Worm (Caenorhabditis elegans) whole organism, early embryonic: Measurements from ENCODE around the gene pak-2.

Experiments
- B0310.2 ChIP-seq: sonication (generic microtip); optimal IDR thresholded peaks from 2 replicates; lab custom pipeline; 2016; ENCODE audit warnings: mild to moderate bottlenecking, missing genetic modification characterization, missing compliant biosample characterization
- F13C5.2 ChIP-seq: sonication (generic microtip); optimal IDR thresholded peaks from 2 replicates; lab custom pipeline; 2017; ENCODE audit warnings: mild to moderate bottlenecking, missing genetic modification characterization, inconsistent platforms, missing compliant biosample characterization
- aly-1 ChIP-seq: sonication (generic microtip); optimal IDR thresholded peaks from 2 replicates; lab custom pipeline; 2016; ENCODE audit warnings: missing genetic modification characterization, missing compliant biosample characterization
- ama-1 ChIP-seq: fragments of 150-350 bp; optimal IDR thresholded peaks from 2 replicates; lab custom pipeline; 2014
- ceh-13 ChIP-seq: fragments of 200-800 bp; sonication (Bioruptor generic); optimal IDR thresholded peaks from 2 replicates; lab custom pipeline; 2018; ENCODE audit warnings: mild to moderate bottlenecking, missing genetic modification characterization, missing compliant biosample characterization
- ceh-36 ChIP-seq: sonication (generic microtip); optimal IDR thresholded peaks from 2 replicates; lab custom pipeline; 2016; ENCODE audit warnings: missing genetic modification characterization, inconsistent platforms, missing compliant biosample characterization
- ets-7 ChIP-seq: sonication (generic microtip); optimal IDR thresholded peaks from 2 replicates; lab custom pipeline; 2016; ENCODE audit warnings: missing genotype, missing genetic modification characterization, missing compliant biosample characterization
- flt-1 ChIP-seq: fragments of 200-800 bp; sonication (Bioruptor generic); IDR thresholded peaks from 2 replicates; pipeline ENCODE4 v1.3.6; 2022; ENCODE audit warnings: missing genetic modification characterization, missing compliant biosample characterization
- hmbx-1 ChIP-seq: sonication (generic microtip); optimal IDR thresholded peaks from 2 replicates; lab custom pipeline; 2016; ENCODE audit warnings: mild to moderate bottlenecking, missing genetic modification characterization, missing compliant biosample characterization
- hmg-4 ChIP-seq: fragments of 200-800 bp; sonication (Bioruptor generic); optimal IDR thresholded peaks from 2 replicates; lab custom pipeline; 2018; ENCODE audit warnings: mild to moderate bottlenecking, missing genetic modification characterization, missing compliant biosample characterization
- hnd-1 ChIP-seq: sonication (generic microtip); optimal IDR thresholded peaks from 2 replicates; lab custom pipeline; 2016; ENCODE audit warnings: missing genetic modification characterization, missing compliant biosample characterization
- pes-1 ChIP-seq: fragments of 200-800 bp; sonication (Bioruptor generic); IDR thresholded peaks from 2 replicates; pipeline ENCODE4 v1.3.6; 2022; ENCODE audit warnings: missing genetic modification reagents, missing genetic modification characterization, missing compliant biosample characterization
- scrt-1 ChIP-seq: fragments of 200-800 bp; sonication (Bioruptor generic); IDR thresholded peaks from 2 replicates; pipeline ENCODE4 v1.3.6; 2022; ENCODE audit warnings: missing genetic modification characterization, missing compliant biosample characterization
- sea-1 ChIP-seq: fragments of 200-800 bp; sonication (Bioruptor generic); conservative IDR thresholded peaks from 2 replicates; pipeline ENCODE4 v1.3.6; 2022; ENCODE audit warnings: missing genetic modification characterization, missing compliant biosample characterization
- tbx-11 ChIP-seq: fragments of 200-800 bp; sonication (Bioruptor generic); IDR thresholded peaks from 2 replicates; pipeline ENCODE4 v1.3.6; 2022; ENCODE audit warnings: missing genetic modification characterization, missing compliant biosample characterization
- tbx-37 ChIP-seq: fragments of 200-800 bp; sonication (Bioruptor generic); conservative IDR thresholded peaks from 2 replicates; pipeline ENCODE4 v1.3.6; 2022; ENCODE audit warnings: missing genetic modification reagents, missing genetic modification characterization, missing compliant biosample characterization
- tra-4 ChIP-seq: sonication (generic microtip); optimal IDR thresholded peaks from 2 replicates; lab custom pipeline; 2017; ENCODE audit warnings: missing genetic modification characterization, missing compliant biosample characterization

pak-2 gene

ce11 chrV:11071453-11071852 lies 32.2 kb upstream of the pak-2 start:
- TF ChIP-seq tbx-37 (GFP tag; lab: Robert Waterston, UW): no peak
- no peak for TF ChIP-seq ceh-13 (GFP tag; lab: Kevin White, UChicago)
- no peak for TF ChIP-seq aly-1 (tag; lab: Kevin White, UChicago)
- no peak for TF ChIP-seq ets-7
- TF ChIP-seq B0310.2 (tag; lab: Kevin White, UChicago): no peak
- no peak for TF ChIP-seq ceh-36 (tag; lab: Kevin White, UChicago)
- no peak for TF ChIP-seq hnd-1 (tag; lab: Kevin White, UChicago)
- no peak for TF ChIP-seq tbx-11 (GFP tag; lab: Robert Waterston, UW)
- no peak for TF ChIP-seq hmg-4 (GFP tag; lab: Kevin White, UChicago)
- TF ChIP-seq ama-1 (lab: Kevin White, UChicago): no peak
- TF ChIP-seq sea-1 (GFP tag; lab: Robert Waterston, UW): no peak
- TF ChIP-seq scrt-1 (GFP tag; lab: Robert Waterston, UW): no peak
- TF ChIP-seq hmbx-1 (tag; lab: Kevin White, UChicago): no peak
- no peak for TF ChIP-seq flt-1
- TF ChIP-seq pes-1: no peak
- no peak for TF ChIP-seq tra-4 (tag; lab: Kevin White, UChicago)

- TF ChIP-seq ets-7 (no peak), hmbx-1 (tag; lab: Kevin White, UChicago) (no peak), scrt-1 (GFP tag; lab: Robert Waterston, UW) (no peak), ceh-13 (GFP tag; lab: Kevin White, UChicago) (no peak), sea-1 (GFP tag; lab: Robert Waterston, UW) (no peak), aly-1 (tag; lab: Kevin White, UChicago) (no peak), tra-4 (tag; lab: Kevin White, UChicago) (no peak), B0310.2 (tag; lab: Kevin White, UChicago) (no peak), ceh-36 (tag; lab: Kevin White, UChicago) (no peak), ama-1 (lab: Kevin White, UChicago) (no peak), hmg-4 (GFP tag; lab: Kevin White, UChicago) (no peak), flt-1 (no peak), tbx-11 (GFP tag; lab: Robert Waterston, UW) (no peak), tbx-37 (GFP tag; lab: Robert Waterston, UW) (no peak), F13C5.2 (no peak), hnd-1 (tag; lab: Kevin White, UChicago) (no peak), pes-1 (no peak)
Observed at ce11 chrV:11070388-11070787, 31.2 kb upstream of the pak-2 start.

DNA sequence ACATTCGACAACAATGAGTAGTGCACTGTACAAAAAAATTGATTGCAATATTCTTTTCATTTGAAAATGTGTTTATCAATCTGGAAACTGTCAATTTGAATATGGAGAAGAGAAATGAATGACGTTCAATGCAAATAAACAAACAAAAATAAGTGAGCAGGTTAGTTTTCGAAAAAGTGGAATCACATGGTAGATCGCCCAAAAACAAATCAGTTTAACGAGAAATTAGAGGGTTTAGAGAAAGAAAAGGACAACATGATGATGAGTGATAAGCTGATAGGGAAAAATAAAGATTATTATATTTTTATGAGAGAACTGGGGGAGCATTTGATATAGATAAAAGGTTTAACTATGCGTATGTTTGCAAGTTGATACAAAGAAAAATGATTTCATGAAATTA lies 30.0 kb upstream of the pak-2 start, which contains the start of gene T04C12.8:
TSS of gene T04C12.8 (minus strand) at position 82 of the 400 bp plus-strand sequence.
- TF ChIP-seq F13C5.2: no peak
- TF ChIP-seq sea-1 (GFP tag; lab: Robert Waterston, UW): no peak

- TF ChIP-seq tbx-11 (GFP tag; lab: Robert Waterston, UW): no peak
- TF ChIP-seq B0310.2 (tag; lab: Kevin White, UChicago): no peak
- TF ChIP-seq tra-4 (tag; lab: Kevin White, UChicago): no peak
- no peak for TF ChIP-seq hmbx-1 (tag; lab: Kevin White, UChicago)
Observed at ce11 chrV:11065513-11065912, 26.3 kb upstream of the pak-2 start, which contains the start of gene nlp-80. nlp-80 (minus strand) TSS chrV:11065613.

- TF ChIP-seq aly-1 (tag; lab: Kevin White, UChicago): no peak
- TF ChIP-seq hnd-1 (tag; lab: Kevin White, UChicago): no peak
- no peak for TF ChIP-seq F13C5.2
- TF ChIP-seq ceh-36 (tag; lab: Kevin White, UChicago): no peak
- TF ChIP-seq hmg-4 (GFP tag; lab: Kevin White, UChicago): no peak
- no peak for TF ChIP-seq tbx-37 (GFP tag; lab: Robert Waterston, UW)
- no peak for TF ChIP-seq hmbx-1 (tag; lab: Kevin White, UChicago)
- TF ChIP-seq B0310.2 (tag; lab: Kevin White, UChicago): no peak
- TF ChIP-seq ceh-13 (GFP tag; lab: Kevin White, UChicago): no peak
- no peak for TF ChIP-seq flt-1
- no peak for TF ChIP-seq ama-1 (lab: Kevin White, UChicago)
Observed at ce11 chrV:11063115-11063514, 23.9 kb upstream of the pak-2 start, which contains the start of gene T04C12.9. T04C12.9 (minus strand) TSS chrV:11063215.

DNA sequence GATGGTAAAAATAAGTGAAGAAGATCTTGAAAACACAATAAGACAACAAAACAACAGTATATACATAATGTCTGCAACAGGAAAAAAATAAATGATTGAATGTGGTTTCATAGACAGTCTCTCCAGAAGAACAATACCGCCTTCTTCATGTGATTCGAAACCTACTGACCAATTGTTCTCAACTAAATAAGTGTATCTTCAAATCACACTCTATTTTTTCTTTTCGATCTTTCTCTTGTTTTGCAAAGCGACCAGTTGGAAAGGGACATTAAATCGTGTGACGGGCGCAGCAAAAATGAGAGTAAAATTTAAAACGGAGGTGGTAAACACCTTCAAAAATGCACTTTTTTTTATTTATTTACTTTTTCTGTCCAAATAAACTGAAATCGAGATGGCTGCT lies 22.7 kb upstream of the pak-2 start:
- no peak for TF ChIP-seq B0310.2 (tag; lab: Kevin White, UChicago)
- TF ChIP-seq ceh-13 (GFP tag; lab: Kevin White, UChicago): no peak
- TF ChIP-seq ama-1 (lab: Kevin White, UChicago): no peak
- TF ChIP-seq tbx-11 (GFP tag; lab: Robert Waterston, UW): no peak
- no peak for TF ChIP-seq tra-4 (tag; lab: Kevin White, UChicago)
- TF ChIP-seq tbx-37 (GFP tag; lab: Robert Waterston, UW): no peak

ce11 chrV:11060239-11060984 lies 21.2 kb upstream of the pak-2 start, which contains the start of gene T04C12.11:
T04C12.11 (minus strand) TSS chrV:11060289.
- TF ChIP-seq F13C5.2 (no peak), hmbx-1 (tag; lab: Kevin White, UChicago) (no peak), tra-4 (tag; lab: Kevin White, UChicago) (no peak), ceh-36 (tag; lab: Kevin White, UChicago) (no peak), hmg-4 (GFP tag; lab: Kevin White, UChicago) (no peak), sea-1 (GFP tag; lab: Robert Waterston, UW) (no peak), ama-1 (lab: Kevin White, UChicago) (no peak), ceh-13 (GFP tag; lab: Kevin White, UChicago) (no peak)
